Fruit fly (Drosophila melanogaster) whole organism, adult: ENCODE data around the gene mtm.

ENCODE experiments used
- CG1620 ChIP-seq: fragments of 200-800 bp; sonication (Bioruptor generic); optimal IDR thresholded peaks from 2 replicates; lab custom pipeline; 2016; ENCODE audit warnings: missing biosample characterization, missing genetic modification characterization
- CG33017 ChIP-seq: fragments of 200-800 bp; sonication (Bioruptor generic); optimal IDR thresholded peaks from 2 replicates; lab custom pipeline; 2018; ENCODE audit warnings: missing biosample characterization, mild to moderate bottlenecking, missing genetic modification characterization, moderate library complexity
- Crg-1 ChIP-seq: fragments of 200-800 bp; sonication (Bioruptor generic); optimal IDR thresholded peaks from 2 replicates; lab custom pipeline; 2016; ENCODE audit warnings: missing biosample characterization, missing genetic modification characterization
- kay ChIP-seq: fragments of 200-800 bp; sonication (Bioruptor generic); peaks from one replicate; lab custom pipeline; 2016; ENCODE audit warnings: missing biosample characterization, missing genetic modification characterization, borderline replicate concordance
- pad ChIP-seq: fragments of 200-800 bp; sonication (Bioruptor generic); optimal IDR thresholded peaks from 3 replicates; lab custom pipeline; 2017; ENCODE audit warnings: missing biosample characterization, missing genetic modification characterization, mild to moderate bottlenecking, moderate library complexity, missing genetic modification reagents

- TF ChIP-seq pad (no peak), kay (GFP tag; lab: Kevin White, UChicago) (no peak), Crg-1 (GFP tag; lab: Kevin White, UChicago) (no peak), CG33017 (tag; lab: Kevin White, UChicago) (no peak), CG1620 (GFP tag; lab: Kevin White, UChicago) (no peak)
Observed at dm6 chr2L:6050575-6050974, 13.8 kb upstream of the mtm start, which contains the start of gene CG9135.
